Worm (Caenorhabditis elegans) whole organism, mixed stage, embryonic: ENCODE data around the gene cutl-21.
A peak's percentile ranks its signal among the peaks of the same experiment; 100 is the strongest.

Experiments used
- bed-3 ChIP-seq: fragments of 200-800 bp; sonication (Bioruptor generic); optimal IDR thresholded peaks from 3 replicates; lab custom pipeline; 2018; ENCODE audit warnings: mild to moderate bottlenecking, missing genetic modification characterization, moderate library complexity, missing compliant biosample characterization
- ceh-83 ChIP-seq: fragments of 200-800 bp; sonication (Bioruptor generic); optimal IDR thresholded peaks from 2 replicates; lab custom pipeline; 2018; ENCODE audit warnings: mild to moderate bottlenecking, missing genetic modification characterization, missing compliant biosample characterization
- cnd-1 ChIP-seq: fragments of 200-800 bp; sonication (Bioruptor generic); optimal IDR thresholded peaks from 2 replicates; lab custom pipeline; 2018; ENCODE audit warnings: mild to moderate bottlenecking, missing genetic modification characterization, missing compliant biosample characterization
- elt-3 ChIP-seq: fragments of 150-350 bp; optimal IDR thresholded peaks from 2 replicates; lab custom pipeline; 2014; ENCODE audit warnings: missing biosample characterization, missing genetic modification characterization
- lsy-2 ChIP-seq: fragments of 150-350 bp; optimal IDR thresholded peaks from 2 replicates; lab custom pipeline; 2014; ENCODE audit warnings: missing biosample characterization, missing genetic modification characterization
- mab-5 ChIP-seq: fragments of 150-350 bp; optimal IDR thresholded peaks from 2 replicates; lab custom pipeline; 2014; ENCODE audit warnings: missing biosample characterization, missing genetic modification characterization
- mep-1 ChIP-seq: fragments of 150-350 bp; optimal IDR thresholded peaks from 2 replicates; lab custom pipeline; 2017; ENCODE audit warnings: missing biosample characterization, missing genetic modification reagents, missing genetic modification characterization, inconsistent platforms
- mls-2 ChIP-seq: sonication (generic microtip); optimal IDR thresholded peaks from 2 replicates; lab custom pipeline; 2016; ENCODE audit warnings: mild to moderate bottlenecking, missing genetic modification characterization, moderate library complexity, missing compliant biosample characterization
- nhr-28 ChIP-seq: fragments of 150-350 bp; optimal IDR thresholded peaks from 2 replicates; lab custom pipeline; 2014; ENCODE audit warnings: missing biosample characterization, missing genetic modification characterization
- snpc-4 ChIP-seq: fragments of 150-350 bp; optimal IDR thresholded peaks from 2 replicates; lab custom pipeline; 2014; ENCODE audit warnings: missing biosample characterization, missing genetic modification characterization
- unc-62 ChIP-seq: fragments of 150-350 bp; optimal IDR thresholded peaks from 2 replicates; lab custom pipeline; 2014; ENCODE audit warnings: missing biosample characterization, missing genetic modification reagents, missing genetic modification characterization
- ztf-11 ChIP-seq: fragments of 150-350 bp; optimal IDR thresholded peaks from 2 replicates; lab custom pipeline; 2014; ENCODE audit warnings: missing biosample characterization, missing genetic modification characterization

ce11 chrX:992650-993403 lies 11.3 kb upstream of the cutl-21 start:
- TF ChIP-seq bed-3 (no peak), lsy-2 (tag; lab: Kevin White, UChicago) (peak; percentile 30), mab-5 (tag; lab: Kevin White, UChicago) (no peak), snpc-4 (tag; lab: Kevin White, UChicago) (no peak), elt-3 (tag; lab: Kevin White, UChicago) (no peak), nhr-28 (tag; lab: Kevin White, UChicago) (no peak), unc-62 (GFP tag; lab: Kevin White, UChicago) (peak; percentile 30), mep-1 (tag; lab: Kevin White, UChicago) (peak; percentile 65), mls-2 (tag; lab: Kevin White, UChicago) (peak; percentile 10), cnd-1 (peak; percentile 28), ztf-11 (tag; lab: Kevin White, UChicago) (peak; percentile 72), ceh-83 (GFP tag; lab: Kevin White, UChicago) (no peak)
